Fruit fly (Drosophila melanogaster) whole organism, embryonic: ENCODE measurements around the gene CG17010.

Experiments used
- Atf-2 ChIP-seq: fragments of 200-800 bp; sonication (Bioruptor generic); optimal IDR thresholded peaks from 2 replicates; lab custom pipeline; 2016; ENCODE audit warnings: missing biosample characterization, missing genetic modification characterization
- BtbVII ChIP-seq: fragments of 200-800 bp; sonication (Bioruptor generic); optimal IDR thresholded peaks from 3 replicates; lab custom pipeline; 2017; ENCODE audit warnings: missing biosample characterization, mild to moderate bottlenecking, missing genetic modification characterization
- CG10654 ChIP-seq: fragments of 200-800 bp; sonication (Bioruptor generic); optimal IDR thresholded peaks from 2 replicates; lab custom pipeline; 2016; ENCODE audit warnings: missing biosample characterization, missing genetic modification characterization
- CG10959 ChIP-seq: fragments of 200-800 bp; sonication (Bioruptor generic); IDR thresholded peaks from 2 replicates; pipeline ENCODE4 v1.3.6; 2022; ENCODE audit warnings: missing biosample characterization, missing genetic modification characterization
- CG13894 ChIP-seq: fragments of 200-800 bp; sonication (Bioruptor generic); optimal IDR thresholded peaks from 3 replicates; lab custom pipeline; 2018; ENCODE audit warnings: missing biosample characterization, mild to moderate bottlenecking, missing genetic modification characterization, moderate library complexity
- CG14441 ChIP-seq: fragments of 200-800 bp; sonication (Bioruptor generic); IDR thresholded peaks from 2 replicates; pipeline ENCODE4 v1.3.6; 2022; ENCODE audit warnings: missing biosample characterization, missing genetic modification characterization
- CG1529 ChIP-seq: fragments of 200-800 bp; sonication (Bioruptor generic); optimal IDR thresholded peaks from 3 replicates; lab custom pipeline; 2018; ENCODE audit warnings: missing biosample characterization, missing genetic modification characterization
- CG15514 ChIP-seq: fragments of 200-800 bp; sonication (Bioruptor generic); optimal IDR thresholded peaks from 3 replicates; lab custom pipeline; 2017; ENCODE audit warnings: missing biosample characterization, missing genetic modification characterization, mild to moderate bottlenecking, moderate library complexity, missing genetic modification reagents
- CG2712 ChIP-seq: fragments of 200-800 bp; optimal IDR thresholded peaks from 3 replicates; lab custom pipeline; 2019; ENCODE audit warnings: missing biosample characterization, mild to moderate bottlenecking, missing genetic modification characterization, moderate library complexity
- CG2875 ChIP-seq: fragments of 200-800 bp; sonication (Bioruptor generic); optimal IDR thresholded peaks from 2 replicates; lab custom pipeline; 2017; ENCODE audit warnings: missing biosample characterization, mild to moderate bottlenecking, missing genetic modification characterization, missing genetic modification reagents
- CG31388 ChIP-seq: fragments of 200-800 bp; sonication (Bioruptor generic); optimal IDR thresholded peaks from 2 replicates; lab custom pipeline; 2016; ENCODE audit warnings: missing biosample characterization, missing genetic modification characterization
- CG33213 ChIP-seq: fragments of 200-800 bp; sonication (Bioruptor generic); optimal IDR thresholded peaks from 3 replicates; lab custom pipeline; 2016; ENCODE audit warnings: missing biosample characterization, missing genetic modification characterization
- CG34376 ChIP-seq: fragments of 200-800 bp; sonication (Bioruptor generic); optimal IDR thresholded peaks from 2 replicates; lab custom pipeline; 2018; ENCODE audit warnings: missing biosample characterization, mild to moderate bottlenecking, missing genetic modification characterization
- CG4404 ChIP-seq: fragments of 200-800 bp; sonication (Bioruptor generic); IDR thresholded peaks from 2 replicates; pipeline ENCODE4 v1.3.6; 2022; ENCODE audit warnings: missing biosample characterization, missing genetic modification characterization
- CG4424 ChIP-seq: fragments of 200-800 bp; sonication (Bioruptor generic); optimal IDR thresholded peaks from 3 replicates; lab custom pipeline; 2016; ENCODE audit warnings: missing biosample characterization, missing genetic modification characterization
- CG4707 ChIP-seq: fragments of 200-800 bp; sonication (Bioruptor generic); optimal IDR thresholded peaks from 2 replicates; lab custom pipeline; 2018; ENCODE audit warnings: missing biosample characterization, mild to moderate bottlenecking, missing genetic modification characterization, moderate library complexity
- CG5953 ChIP-seq: fragments of 200-800 bp; sonication (Bioruptor generic); IDR thresholded peaks from 2 replicates; pipeline ENCODE4 v1.3.6; 2022; ENCODE audit warnings: missing biosample characterization, missing genetic modification characterization
- CG6254 ChIP-seq: fragments of 200-800 bp; sonication (Bioruptor generic); optimal IDR thresholded peaks from 3 replicates; lab custom pipeline; 2017; ENCODE audit warnings: mild to moderate bottlenecking, missing biosample characterization, missing genetic modification reagents, missing genetic modification characterization
- CG6765 ChIP-seq: fragments of 200-800 bp; sonication (Bioruptor generic); optimal IDR thresholded peaks from 3 replicates; lab custom pipeline; 2017; ENCODE audit warnings: missing biosample characterization, mild to moderate bottlenecking, missing genetic modification characterization
- CG6854 ChIP-seq: fragments of 200-800 bp; sonication (Bioruptor generic); optimal IDR thresholded peaks from 3 replicates; lab custom pipeline; 2017; ENCODE audit warnings: missing biosample characterization, mild to moderate bottlenecking, missing genetic modification characterization
- CG7357 ChIP-seq: fragments of 200-800 bp; sonication (Bioruptor generic); IDR thresholded peaks from 3 replicates; pipeline ENCODE4 v1.3.6; 2022; ENCODE audit warnings: missing biosample characterization, missing genetic modification characterization
- CG7987 ChIP-seq: fragments of 200-800 bp; sonication (Bioruptor generic); optimal IDR thresholded peaks from 2 replicates; lab custom pipeline; 2018; ENCODE audit warnings: missing biosample characterization, mild to moderate bottlenecking, missing genetic modification characterization, moderate library complexity
- CG8359 ChIP-seq: fragments of 200-800 bp; sonication (Bioruptor generic); optimal IDR thresholded peaks from 2 replicates; lab custom pipeline; 2017; ENCODE audit warnings: missing biosample characterization, mild to moderate bottlenecking, missing genetic modification characterization, borderline replicate concordance
- Chrac-16 ChIP-seq: fragments of 200-800 bp; sonication (Bioruptor generic); optimal IDR thresholded peaks from 3 replicates; lab custom pipeline; 2016; ENCODE audit warnings: missing biosample characterization, missing genetic modification characterization
- Doc3 ChIP-seq: fragments of 200-800 bp; sonication (Bioruptor generic); IDR thresholded peaks from 3 replicates; pipeline ENCODE4 v1.3.6; 2022; ENCODE audit warnings: missing biosample characterization, missing genetic modification characterization; ENCODE audit not compliant: partially characterized antibody
- Fer2 ChIP-seq: fragments of 200-800 bp; sonication (Bioruptor generic); optimal IDR thresholded peaks from 2 replicates; lab custom pipeline; 2018; ENCODE audit warnings: missing biosample characterization, mild to moderate bottlenecking, missing genetic modification characterization, moderate library complexity
- Fer3 ChIP-seq: fragments of 200-800 bp; sonication (Bioruptor generic); optimal IDR thresholded peaks from 2 replicates; lab custom pipeline; 2018; ENCODE audit warnings: missing biosample characterization, mild to moderate bottlenecking, missing genetic modification characterization, moderate library complexity
- Gug ChIP-seq: fragments of 200-800 bp; sonication (Bioruptor generic); IDR thresholded peaks from 4 replicates; pipeline ENCODE4 v1.3.6; 2022; ENCODE audit warnings: missing biosample characterization, missing genetic modification characterization
- Lim3 ChIP-seq: fragments of 200-800 bp; sonication (Bioruptor generic); IDR thresholded peaks from 2 replicates; pipeline ENCODE4 v1.3.6; 2022; ENCODE audit warnings: missing biosample characterization, missing genetic modification characterization
- Meics ChIP-seq: fragments of 200-800 bp; sonication (Bioruptor generic); optimal IDR thresholded peaks from 2 replicates; lab custom pipeline; 2017; ENCODE audit warnings: missing biosample characterization, mild to moderate bottlenecking, missing genetic modification characterization
- NC2β ChIP-seq: fragments of 200-800 bp; sonication (Bioruptor generic); optimal IDR thresholded peaks from 2 replicates; lab custom pipeline; 2016; ENCODE audit warnings: missing biosample characterization, missing genetic modification characterization
- Rfx ChIP-seq: fragments of 200-800 bp; sonication (Bioruptor generic); IDR thresholded peaks from 2 replicates; pipeline ENCODE4 v1.3.6; 2022; ENCODE audit warnings: missing biosample characterization, missing genetic modification characterization
- Sox102F ChIP-seq: fragments of 200-800 bp; sonication (Bioruptor generic); optimal IDR thresholded peaks from 2 replicates; lab custom pipeline; 2018; ENCODE audit warnings: missing biosample characterization, mild to moderate bottlenecking, missing genetic modification characterization, moderate library complexity
- Trl ChIP-seq, 3 experiments: fragments of >200 bp in 2 of 3; fragments of 200-800 bp in 1 of 3; sonication (Bioruptor generic) in 1 of 3; optimal IDR thresholded peaks; 2 replicates in 1 of 3; 3 replicates in 2 of 3; lab custom pipeline; 2016 to 2017; ENCODE audit warnings: missing biosample characterization in 1 of 3, missing genetic modification characterization in 1 of 3
- amos ChIP-seq: fragments of 200-800 bp; sonication (Bioruptor generic); IDR thresholded peaks from 2 replicates; pipeline ENCODE4 v1.3.6; 2022; ENCODE audit warnings: missing biosample characterization, missing genetic modification characterization; ENCODE audit not compliant: partially characterized antibody
- btn ChIP-seq: fragments of 200-800 bp; sonication (Bioruptor generic); optimal IDR thresholded peaks from 2 replicates; lab custom pipeline; 2016; ENCODE audit warnings: missing biosample characterization, missing genetic modification characterization
- chif ChIP-seq, 2 experiments: fragments of 200-800 bp; sonication (Bioruptor generic); optimal IDR thresholded peaks; 3 replicates each; lab custom pipeline; 2016; ENCODE audit warnings: missing biosample characterization in 2 of 2, missing genetic modification characterization in 2 of 2
- dmrt99B ChIP-seq: fragments of 200-800 bp; sonication (Bioruptor generic); optimal IDR thresholded peaks from 2 replicates; lab custom pipeline; 2018; ENCODE audit warnings: missing biosample characterization, mild to moderate bottlenecking, missing genetic modification characterization, moderate library complexity
- en ChIP-seq: fragments of 200-800 bp; sonication (Bioruptor generic); optimal IDR thresholded peaks from 2 replicates; lab custom pipeline; 2016; ENCODE audit warnings: missing biosample characterization, missing genetic modification characterization
- gcm2 ChIP-seq: fragments of 200-800 bp; sonication (Bioruptor generic); optimal IDR thresholded peaks from 2 replicates; lab custom pipeline; 2016; ENCODE audit warnings: missing biosample characterization, missing genetic modification characterization
- gem ChIP-seq: fragments of 200-800 bp; sonication (Bioruptor generic); optimal IDR thresholded peaks from 2 replicates; lab custom pipeline; 2019; ENCODE audit warnings: missing biosample characterization, mild to moderate bottlenecking, missing genetic modification characterization, moderate library complexity
- jing ChIP-seq: fragments of 200-800 bp; sonication (Bioruptor generic); optimal IDR thresholded peaks from 2 replicates; lab custom pipeline; 2018; ENCODE audit warnings: missing biosample characterization, mild to moderate bottlenecking, missing genetic modification characterization
- p53 ChIP-seq: fragments of 200-800 bp; sonication (Bioruptor generic); optimal IDR thresholded peaks from 2 replicates; lab custom pipeline; 2016; ENCODE audit warnings: missing biosample characterization, missing genetic modification characterization
- pan ChIP-seq, 4 experiments: fragments of >200 bp in 3 of 4; fragments of 200-800 bp in 1 of 4; sonication (Bioruptor generic) in 1 of 4; optimal IDR thresholded peaks in 3 of 4; IDR thresholded peaks in 1 of 4; 2 replicates each; pipeline versions ENCODE4 v1.3.6 to Lab custom; 2017 to 2022; ENCODE audit warnings: missing biosample characterization in 2 of 4, missing genetic modification characterization in 2 of 4, mixed read lengths in 1 of 4
- pros ChIP-seq: fragments of 200-800 bp; sonication (Bioruptor generic); optimal IDR thresholded peaks from 3 replicates; lab custom pipeline; 2019; ENCODE audit warnings: missing biosample characterization, mild to moderate bottlenecking, missing genetic modification characterization, moderate library complexity
- sima ChIP-seq: fragments of 200-800 bp; sonication (Bioruptor generic); optimal IDR thresholded peaks from 2 replicates; lab custom pipeline; 2016; ENCODE audit warnings: missing biosample characterization, missing genetic modification characterization
- slbo ChIP-seq: fragments of 200-800 bp; sonication (Bioruptor generic); IDR thresholded peaks from 2 replicates; pipeline ENCODE4 v1.3.6; 2022; ENCODE audit warnings: missing biosample characterization, missing genetic modification characterization
- tna ChIP-seq: fragments of 200-800 bp; sonication (Bioruptor generic); IDR thresholded peaks from 2 replicates; pipeline ENCODE4 v1.3.6; 2022; ENCODE audit warnings: missing biosample characterization, missing genetic modification characterization; ENCODE audit not compliant: partially characterized antibody
- zfh2 ChIP-seq: fragments of 200-800 bp; sonication (Bioruptor generic); optimal IDR thresholded peaks from 2 replicates; lab custom pipeline; 2016; ENCODE audit warnings: missing biosample characterization, missing genetic modification characterization

CG17010 gene

dm6 chr2L:12371740-12372139 is 15.5 kb downstream of the CG17010 start (continued):
- TF ChIP-seq CG13894 (no peak), CG33213 (GFP tag; lab: Kevin White, UChicago) (peak; percentile 57), CG14441 (GFP tag; lab: Robert Waterston, UW) (peak; percentile 8; the same call in 1 of the 2 replicates), CG15514 (peak; percentile 11), tna (GFP tag; lab: Robert Waterston, UW) (no peak), CG4424 (GFP tag; lab: Kevin White, UChicago) (peak; percentile 28), Gug (GFP tag; lab: Robert Waterston, UW) (no peak), CG10654 (peak; percentile 49), Chrac-16 (GFP tag; lab: Kevin White, UChicago) (no peak), CG6254 (GFP tag; lab: Kevin White, UChicago) (peak; percentile 71), Meics (peak; percentile 40), Rfx (GFP tag; lab: Robert Waterston, UW) (peak; percentile 30; the same call in 1 of the 2 replicates), pan (optimal IDR thresholded peaks at IDR 0.05; lab: Kevin White, UChicago) (no peak), pan (GFP tag; optimal IDR thresholded peaks at IDR 0.05 in 1 of 2, IDR thresholded peaks at IDR 0.05 in 1 of 2) (peak in 1 of 2 experiments; percentile 51), CG4707 (GFP tag; lab: Kevin White, UChicago) (peak; percentile 82), NC2β (GFP tag; lab: Kevin White, UChicago) (peak; percentile 36), CG2712 (peak; percentile 59), slbo (GFP tag; lab: Robert Waterston, UW) (no peak), Fer3 (tag; lab: Kevin White, UChicago) (peak; percentile 59), CG6765 (GFP tag; lab: Kevin White, UChicago) (peak; percentile 11), dmrt99B (peak; percentile 61), BtbVII (GFP tag; lab: Kevin White, UChicago) (peak; percentile 57), zfh2 (GFP tag; lab: Kevin White, UChicago) (no peak), Fer2 (tag; lab: Kevin White, UChicago) (peak; percentile 48), p53 (GFP tag; lab: Kevin White, UChicago) (peak; percentile 42), Atf-2 (GFP tag; lab: Kevin White, UChicago) (no peak), CG7987 (peak; percentile 84), Trl (optimal IDR thresholded peaks at IDR 0.05; lab: Kevin White, UChicago) (no peak), Trl (GFP tag; optimal IDR thresholded peaks at IDR 0.05; lab: Kevin White, UChicago) (peak; percentile 69), Doc3 (GFP tag; lab: Robert Waterston, UW) (no peak), CG34376 (GFP tag; lab: Kevin White, UChicago) (no peak), pros (GFP tag; lab: Kevin White, UChicago) (peak; percentile 6), btn (GFP tag; lab: Kevin White, UChicago) (peak; percentile 33), jing (GFP tag; lab: Kevin White, UChicago) (no peak), amos (GFP tag; lab: Robert Waterston, UW) (no peak), CG5953 (GFP tag; lab: Robert Waterston, UW) (peak; percentile 71), CG31388 (no peak), CG7357 (GFP tag; lab: Robert Waterston, UW) (0 out of 3 replicates have a peak, but pooled peaks have one; percentile 29), chif (GFP tag; optimal IDR thresholded peaks at IDR 0.05; lab: Kevin White, UChicago) (peak in 1 of 2 experiments; percentile 54), gcm2 (GFP tag; lab: Kevin White, UChicago) (no peak), en (GFP tag; lab: Kevin White, UChicago) (peak; percentile 6), Lim3 (GFP tag; lab: Robert Waterston, UW) (no peak), CG6854 (GFP tag; lab: Kevin White, UChicago) (peak; percentile 30), CG2875 (GFP tag; lab: Kevin White, UChicago) (peak; percentile 86), CG4404 (GFP tag; lab: Robert Waterston, UW) (no peak), sima (GFP tag; lab: Kevin White, UChicago) (no peak), CG1529 (GFP tag; lab: Kevin White, UChicago) (peak; percentile 81), CG8359 (GFP tag; lab: Kevin White, UChicago) (peak; percentile 65), CG10959 (GFP tag; lab: Robert Waterston, UW) (no peak), gem (peak; percentile 64), Sox102F (GFP tag; lab: Kevin White, UChicago) (peak; percentile 59)
